Fruit fly (Drosophila melanogaster): ENCODE data around the gene gb.

gb gene

DNA sequence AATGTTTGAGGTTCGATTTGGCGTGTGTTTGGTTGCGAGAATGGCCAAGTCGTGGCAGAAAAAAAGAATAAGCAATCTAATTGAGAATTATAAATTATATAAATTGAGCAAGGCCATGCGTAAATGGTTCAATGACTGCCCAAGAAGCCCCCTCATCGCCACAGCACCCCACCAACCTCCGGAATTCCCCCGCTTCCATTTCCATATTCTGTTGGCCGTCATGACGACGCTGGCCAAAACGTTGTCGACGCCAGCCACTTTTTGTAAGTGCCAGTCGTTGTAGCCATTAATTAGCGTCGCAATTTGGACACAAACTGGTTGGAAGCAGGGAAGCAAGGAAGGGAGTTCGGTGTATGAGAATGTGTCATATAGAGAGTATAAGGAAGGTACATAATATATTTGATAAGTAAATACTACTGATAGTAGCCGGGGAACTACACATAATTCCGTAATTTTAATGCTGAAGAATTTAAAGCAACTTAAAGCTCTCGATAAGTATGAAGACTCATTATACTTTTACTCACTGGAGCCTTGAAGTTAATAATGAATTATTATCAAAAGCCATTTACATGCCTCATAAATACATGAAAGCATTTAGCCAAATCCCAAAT is 18.6 kb upstream of the gb start:
- TF ChIP-seq Dif (GFP tag; optimal IDR thresholded peaks at IDR 0.05; ENCODE audit: partially characterized antibody) (peak; percentile 35), Rel (GFP tag; optimal IDR thresholded peaks at IDR 0.05) (no peak), Rel (tag; optimal IDR thresholded peaks at IDR 0.05) (peak; percentile 94), rgr (GFP tag; optimal IDR thresholded peaks at IDR 0.05) (no peak)

DNA sequence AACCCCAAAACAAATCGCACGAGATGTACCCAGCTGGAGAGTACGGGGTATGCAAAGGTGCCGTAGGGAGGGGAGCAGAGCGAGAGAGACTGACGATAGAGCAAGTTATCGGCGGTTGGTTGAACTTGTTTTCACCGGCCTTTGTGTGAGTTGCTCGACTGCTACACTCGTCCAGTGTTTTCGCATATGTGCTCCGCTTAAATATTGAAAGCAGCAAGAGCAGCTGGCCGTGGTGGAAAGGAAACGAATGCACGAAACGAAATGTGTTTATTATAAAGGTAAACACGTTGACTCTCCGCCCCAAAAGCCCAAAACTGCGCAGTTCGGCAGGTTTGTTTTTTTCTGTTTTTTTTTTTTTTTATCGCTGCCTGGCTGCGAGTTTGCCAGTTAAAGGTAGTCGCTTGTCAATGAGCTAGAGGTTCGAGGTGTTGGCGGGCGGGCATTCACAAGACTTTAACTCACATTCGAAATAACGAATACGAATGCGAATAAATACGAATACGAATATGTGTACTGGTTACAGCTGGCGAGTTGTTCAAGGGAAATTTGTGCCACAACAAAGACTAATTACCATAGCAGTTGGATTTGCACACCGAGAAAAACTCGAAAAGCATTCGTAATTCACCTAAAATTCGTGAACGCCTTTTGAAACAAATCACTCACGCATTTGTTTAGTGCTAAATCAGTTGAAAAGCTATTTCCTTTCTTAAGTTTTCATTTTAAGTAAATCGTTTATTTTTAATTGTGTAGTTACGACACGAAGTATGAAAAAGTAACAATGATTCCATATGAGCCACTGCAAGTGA is 17.7 kb upstream of the gb start:
- TF ChIP-seq CG32264 (GFP tag; optimal IDR thresholded peaks at IDR 0.05): peak; percentile 16
- TF ChIP-seq Hr83 (GFP tag; optimal IDR thresholded peaks at IDR 0.05; ENCODE audit: poor library complexity, severe bottlenecking): peak; percentile 82
- peak; percentile 82 for TF ChIP-seq jim (GFP tag; optimal IDR thresholded peaks at IDR 0.05)
- peak; percentile 66 for TF ChIP-seq HLH106 (tag; optimal IDR thresholded peaks at IDR 0.05)
- peak; percentile 79 for TF ChIP-seq h (GFP tag; optimal IDR thresholded peaks at IDR 0.05)
- no peak for TF ChIP-seq tai (GFP tag; optimal IDR thresholded peaks at IDR 0.05)
- TF ChIP-seq Mio (GFP tag; optimal IDR thresholded peaks at IDR 0.05): no peak
- peak; percentile 65 for TF ChIP-seq ey (GFP tag; optimal IDR thresholded peaks at IDR 0.05)
- peak in 1 of 2 experiments; percentile 75 for TF ChIP-seq foxo (GFP tag; optimal IDR thresholded peaks at IDR 0.05)
- peak; percentile 31 for TF ChIP-seq Hnf4 (GFP tag; optimal IDR thresholded peaks at IDR 0.05)
- TF ChIP-seq dsf (GFP tag; optimal IDR thresholded peaks at IDR 0.05; ENCODE audit: borderline replicate concordance): no peak
- peak; percentile 60 for TF ChIP-seq OdsH (GFP tag; optimal IDR thresholded peaks at IDR 0.05)
- peak; percentile 62 for TF ChIP-seq woc (GFP tag; optimal IDR thresholded peaks at IDR 0.05)
- TF ChIP-seq dmrt93B (GFP tag; optimal IDR thresholded peaks at IDR 0.05): peak; percentile 29
- TF ChIP-seq Rel (GFP tag; optimal IDR thresholded peaks at IDR 0.05): peak; percentile 82
- TF ChIP-seq Rel (tag; optimal IDR thresholded peaks at IDR 0.05): peak; percentile 62
- peak; percentile 75 for TF ChIP-seq fru (GFP tag; optimal IDR thresholded peaks at IDR 0.05)
- no peak for TF ChIP-seq N (GFP tag; optimal IDR thresholded peaks at IDR 0.05)
- peak; percentile 2 for TF ChIP-seq sage (GFP tag; optimal IDR thresholded peaks at IDR 0.05)
- peak; percentile 66 for TF ChIP-seq Jra (GFP tag; optimal IDR thresholded peaks at IDR 0.05)
- TF ChIP-seq br (GFP tag; optimal IDR thresholded peaks at IDR 0.05): peak; percentile 61
- TF ChIP-seq rgr (GFP tag; optimal IDR thresholded peaks at IDR 0.05): peak; percentile 64
- no peak for TF ChIP-seq CrebA (GFP tag; optimal IDR thresholded peaks at IDR 0.05; ENCODE audit: borderline replicate concordance)
- no peak for TF ChIP-seq Abd-B (GFP tag; optimal IDR thresholded peaks at IDR 0.05)
- no peak for TF ChIP-seq GATAd (GFP tag; optimal IDR thresholded peaks at IDR 0.05)
- peak; percentile 30 for TF ChIP-seq Vsx2 (GFP tag; optimal IDR thresholded peaks at IDR 0.05; ENCODE audit: partially characterized antibody)
- TF ChIP-seq psq (GFP tag; optimal IDR thresholded peaks at IDR 0.05): peak; percentile 73
- TF ChIP-seq brk (GFP tag; optimal IDR thresholded peaks at IDR 0.05): no peak
- peak; percentile 60 for TF ChIP-seq Sp1 (GFP tag; optimal IDR thresholded peaks at IDR 0.05)
- TF ChIP-seq Dif (GFP tag; optimal IDR thresholded peaks at IDR 0.05; ENCODE audit: partially characterized antibody): peak; percentile 23

DNA sequence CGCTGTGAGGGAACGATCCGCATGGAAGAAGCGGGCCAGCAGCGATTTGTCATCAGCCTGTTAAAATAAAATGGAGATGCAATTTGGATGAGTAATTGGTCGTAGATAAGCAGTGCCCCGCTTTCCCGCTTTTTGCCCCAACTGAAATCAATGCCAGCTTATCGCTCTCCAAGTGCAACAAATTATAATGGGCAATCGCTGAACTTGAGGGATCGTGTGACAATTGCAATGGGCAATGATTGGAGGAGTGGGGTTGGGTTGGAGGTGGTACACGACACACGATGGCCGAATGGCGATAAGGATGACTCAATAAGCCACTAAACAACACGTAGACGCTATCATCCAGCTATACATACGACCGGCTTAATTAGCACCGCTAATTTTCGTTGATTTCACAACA is 16.7 kb upstream of the gb start:
- peak; percentile 17 for TF ChIP-seq h (GFP tag; optimal IDR thresholded peaks at IDR 0.05)
- no peak for TF ChIP-seq Rel (GFP tag; optimal IDR thresholded peaks at IDR 0.05)
- peak; percentile 25 for TF ChIP-seq Rel (tag; optimal IDR thresholded peaks at IDR 0.05)
- TF ChIP-seq Dfd (GFP tag; optimal IDR thresholded peaks at IDR 0.05): no peak

dm6 chr3R:27124588-27124987 is 12.5 kb upstream of the gb start, which contains the start of gene CG6059:
Gene CG6059 (minus strand): TSS chr3R:27124688.
- TF ChIP-seq dl (GFP tag; optimal IDR thresholded peaks at IDR 0.05; ENCODE audit: insufficient read depth in 1 of 2, partially characterized antibody in 2 of 2) (no peak), Dif (GFP tag; optimal IDR thresholded peaks at IDR 0.05; ENCODE audit: partially characterized antibody) (no peak), Vsx2 (GFP tag; optimal IDR thresholded peaks at IDR 0.05; ENCODE audit: partially characterized antibody) (no peak), CrebA (GFP tag; optimal IDR thresholded peaks at IDR 0.05; ENCODE audit: borderline replicate concordance) (no peak), Sp1 (GFP tag; optimal IDR thresholded peaks at IDR 0.05) (no peak), h (GFP tag; optimal IDR thresholded peaks at IDR 0.05) (no peak), tai (GFP tag; optimal IDR thresholded peaks at IDR 0.05) (no peak), GATAd (GFP tag; optimal IDR thresholded peaks at IDR 0.05) (no peak), lola (GFP tag; optimal IDR thresholded peaks at IDR 0.05) (no peak), usp (GFP tag; optimal IDR thresholded peaks at IDR 0.05) (no peak), Jra (GFP tag; optimal IDR thresholded peaks at IDR 0.05) (no peak), Hnf4 (GFP tag; optimal IDR thresholded peaks at IDR 0.05) (no peak), woc (GFP tag; optimal IDR thresholded peaks at IDR 0.05) (no peak), br (GFP tag; optimal IDR thresholded peaks at IDR 0.05) (no peak)
